Worm (Caenorhabditis elegans): ENCODE data around the gene try-11.

DNA sequence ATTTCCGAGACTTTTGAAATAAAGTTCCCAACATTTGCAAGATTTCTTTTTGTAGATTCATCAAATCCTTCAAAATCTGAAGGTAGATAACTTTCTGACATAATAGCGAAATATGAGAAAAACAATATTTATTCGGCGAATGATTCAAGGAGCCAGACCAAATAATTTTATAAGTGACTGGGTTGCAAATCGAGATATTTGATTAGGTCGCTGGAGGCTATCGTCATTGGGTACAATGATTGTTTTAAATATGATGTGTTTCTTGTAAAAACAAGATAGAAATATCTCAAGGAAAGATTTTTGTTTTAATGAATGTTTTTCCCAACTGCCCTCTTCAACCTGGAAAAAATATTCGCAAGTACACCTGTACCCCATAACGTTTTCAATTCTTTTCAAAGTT lies 22.6 kb upstream of the try-11 start, which contains the start of gene srw-69:
- TF ChIP-seq flt-1 (GFP tag; IDR thresholded peaks at IDR 0.05) (no peak), ceh-36 (tag; optimal IDR thresholded peaks at IDR 0.05) (no peak), B0310.2 (tag; optimal IDR thresholded peaks at IDR 0.05) (no peak), scrt-1 (GFP tag; IDR thresholded peaks at IDR 0.05) (no peak), ama-1 (optimal IDR thresholded peaks at IDR 0.05) (no peak), tbx-11 (GFP tag; IDR thresholded peaks at IDR 0.05) (no peak), tbx-37 (GFP tag; conservative IDR thresholded peaks at IDR 0.05) (no peak), tra-4 (tag; optimal IDR thresholded peaks at IDR 0.05) (no peak), ceh-13 (GFP tag; optimal IDR thresholded peaks at IDR 0.05) (no peak)
